Worm (Caenorhabditis elegans) whole organism, late embryonic: ENCODE measurements around the gene plst-1.

Source experiments
- ama-1 ChIP-seq: fragments of 150-350 bp; optimal IDR thresholded peaks from 2 replicates; lab custom pipeline; 2014
- ceh-2 ChIP-seq: sonication (generic microtip); optimal IDR thresholded peaks from 2 replicates; lab custom pipeline; 2016; ENCODE audit warnings: missing genotype, missing genetic modification characterization, missing compliant biosample characterization
- ceh-22 ChIP-seq: sonication (generic microtip); optimal IDR thresholded peaks from 2 replicates; lab custom pipeline; 2017; ENCODE audit warnings: missing biosample characterization, missing genetic modification characterization
- elt-2 ChIP-seq: sonication (generic microtip); optimal IDR thresholded peaks from 2 replicates; lab custom pipeline; 2016; ENCODE audit warnings: missing genetic modification reagents, missing genetic modification characterization, missing compliant biosample characterization
- elt-4 ChIP-seq: sonication (generic microtip); optimal IDR thresholded peaks from 2 replicates; lab custom pipeline; 2016; ENCODE audit warnings: missing genetic modification characterization, missing compliant biosample characterization
- fkh-6 ChIP-seq: sonication (generic microtip); optimal IDR thresholded peaks from 2 replicates; lab custom pipeline; 2016; ENCODE audit warnings: missing genetic modification characterization, missing compliant biosample characterization
- gmeb-2 ChIP-seq: sonication (generic microtip); optimal IDR thresholded peaks from 2 replicates; lab custom pipeline; 2016; ENCODE audit warnings: missing genetic modification characterization, inconsistent platforms, missing compliant biosample characterization
- hlh-30 ChIP-seq: sonication (generic microtip); optimal IDR thresholded peaks from 2 replicates; lab custom pipeline; 2017; ENCODE audit warnings: antibody characterized with exemption, missing genetic modification characterization, missing compliant biosample characterization; ENCODE audit not compliant: insufficient read depth
- nfya-1 ChIP-seq: sonication (generic microtip); optimal IDR thresholded peaks from 2 replicates; lab custom pipeline; 2017; ENCODE audit warnings: missing genetic modification characterization, mild to moderate bottlenecking, missing compliant biosample characterization, antibody characterized with exemption, moderate library complexity
- nhr-11 ChIP-seq: fragments of 150-350 bp; optimal IDR thresholded peaks from 2 replicates; lab custom pipeline; 2014; ENCODE audit warnings: missing biosample characterization, missing genetic modification characterization
- nhr-232 ChIP-seq: sonication (generic microtip); optimal IDR thresholded peaks from 2 replicates; lab custom pipeline; 2016; ENCODE audit warnings: missing genetic modification characterization, missing compliant biosample characterization
- pag-3 ChIP-seq: sonication (generic microtip); optimal IDR thresholded peaks from 2 replicates; lab custom pipeline; 2016; ENCODE audit warnings: missing compliant biosample characterization, missing genetic modification characterization, borderline replicate concordance
- pqm-1 ChIP-seq: sonication (generic microtip); optimal IDR thresholded peaks from 2 replicates; lab custom pipeline; 2016; ENCODE audit warnings: missing genetic modification characterization, missing compliant biosample characterization
- unc-86 ChIP-seq: sonication (generic microtip); optimal IDR thresholded peaks from 2 replicates; lab custom pipeline; 2016; ENCODE audit warnings: missing genetic modification characterization, missing compliant biosample characterization

ce11 chrIV:1246762-1247436 lies 42.5 kb upstream of the plst-1 start, which contains the start of the genes clec-165 and F38A1.11:
- TF ChIP-seq pag-3 (no peak), elt-4 (no peak), nhr-11 (tag; lab: Kevin White, UChicago) (no peak), elt-2 (tag; lab: Kevin White, UChicago) (no peak), fkh-6 (tag; lab: Kevin White, UChicago) (no peak), hlh-30 (tag; lab: Kevin White, UChicago) (no peak), nhr-232 (no peak), gmeb-2 (tag; lab: Kevin White, UChicago) (no peak), ama-1 (no peak), nfya-1 (tag; lab: Kevin White, UChicago) (no peak), unc-86 (tag; lab: Kevin White, UChicago) (no peak), pqm-1 (tag; lab: Kevin White, UChicago) (no peak), ceh-22 (tag; lab: Kevin White, UChicago) (no peak), ceh-2 (tag; lab: Kevin White, UChicago) (no peak)
